Fruit fly (Drosophila melanogaster) whole organism, embryonic: Measurements from ENCODE around the gene Cys.

Experiments used
- Awh ChIP-seq: fragments of 200-800 bp; sonication (Bioruptor generic); IDR thresholded peaks from 2 replicates; pipeline ENCODE4, ENCODE4 v1.3.6; 2022; ENCODE audit warnings: missing biosample characterization, missing genetic modification characterization
- Blimp-1 ChIP-seq: fragments of 200-800 bp; sonication (Bioruptor generic); optimal IDR thresholded peaks from 3 replicates; lab custom pipeline; 2018; ENCODE audit warnings: missing biosample characterization, missing genetic modification characterization, mild to moderate bottlenecking, moderate library complexity, missing genetic modification reagents
- CG10267 ChIP-seq: fragments of 200-800 bp; sonication (Bioruptor generic); optimal IDR thresholded peaks from 2 replicates; lab custom pipeline; 2018; ENCODE audit warnings: missing biosample characterization, mild to moderate bottlenecking, missing genetic modification characterization, moderate library complexity
- CG10274 ChIP-seq: fragments of 200-800 bp; sonication (Bioruptor generic); optimal IDR thresholded peaks from 3 replicates; lab custom pipeline; 2017; ENCODE audit warnings: missing biosample characterization, mild to moderate bottlenecking, missing genetic modification characterization
- CG11504 ChIP-seq: fragments of 200-800 bp; sonication (Bioruptor generic); optimal IDR thresholded peaks from 3 replicates; lab custom pipeline; 2019; ENCODE audit warnings: missing biosample characterization, mild to moderate bottlenecking, missing genetic modification characterization, moderate library complexity
- CG12219 ChIP-seq: fragments of 200-800 bp; sonication (Bioruptor generic); optimal IDR thresholded peaks from 3 replicates; lab custom pipeline; 2018; ENCODE audit warnings: missing biosample characterization, mild to moderate bottlenecking, missing genetic modification characterization
- CG14667 ChIP-seq: fragments of 200-800 bp; sonication (Bioruptor generic); IDR thresholded peaks from 2 replicates; pipeline ENCODE4 v1.3.6; 2022; ENCODE audit warnings: missing biosample characterization, missing genetic modification characterization
- CG15479 ChIP-seq: fragments of 200-800 bp; sonication (Bioruptor generic); optimal IDR thresholded peaks from 3 replicates; lab custom pipeline; 2019; ENCODE audit warnings: missing biosample characterization, mild to moderate bottlenecking, missing genetic modification characterization, moderate library complexity
- CG17359 ChIP-seq: fragments of 200-800 bp; sonication (Bioruptor generic); optimal IDR thresholded peaks from 3 replicates; lab custom pipeline; 2018; ENCODE audit warnings: missing biosample characterization, mild to moderate bottlenecking, missing genetic modification characterization, moderate library complexity
- CG17385 ChIP-seq: fragments of 200-800 bp; sonication (Bioruptor generic); optimal IDR thresholded peaks from 3 replicates; lab custom pipeline; 2018; ENCODE audit warnings: missing biosample characterization, mild to moderate bottlenecking, missing genetic modification characterization
- CG17802 ChIP-seq: fragments of 200-800 bp; sonication (Bioruptor generic); optimal IDR thresholded peaks from 2 replicates; lab custom pipeline; 2018; ENCODE audit warnings: missing biosample characterization, mild to moderate bottlenecking, missing genetic modification characterization, moderate library complexity
- CG31224 ChIP-seq: fragments of 200-800 bp; sonication (Bioruptor generic); IDR thresholded peaks from 2 replicates; pipeline ENCODE4 v1.3.6; 2022; ENCODE audit warnings: missing biosample characterization, missing genetic modification characterization
- CG3281 ChIP-seq: fragments of 200-800 bp; sonication (Bioruptor generic); optimal IDR thresholded peaks from 3 replicates; lab custom pipeline; 2017; ENCODE audit warnings: missing biosample characterization, mild to moderate bottlenecking, missing genetic modification characterization
- CG5245 ChIP-seq: fragments of 200-800 bp; sonication (Bioruptor generic); optimal IDR thresholded peaks from 3 replicates; lab custom pipeline; 2016; ENCODE audit warnings: missing biosample characterization, missing genetic modification characterization
- CG6854 ChIP-seq: fragments of 200-800 bp; sonication (Bioruptor generic); optimal IDR thresholded peaks from 3 replicates; lab custom pipeline; 2017; ENCODE audit warnings: missing biosample characterization, mild to moderate bottlenecking, missing genetic modification characterization
- CG8388 ChIP-seq: fragments of 200-800 bp; sonication (Bioruptor generic); optimal IDR thresholded peaks from 2 replicates; lab custom pipeline; 2019; ENCODE audit warnings: missing biosample characterization, mild to moderate bottlenecking, missing genetic modification characterization, moderate library complexity
- CG8478 ChIP-seq: fragments of >200 bp; optimal IDR thresholded peaks from 2 replicates; lab custom pipeline; 2018
- CG9437 ChIP-seq: fragments of 200-800 bp; sonication (Bioruptor generic); optimal IDR thresholded peaks from 2 replicates; lab custom pipeline; 2018; ENCODE audit warnings: missing biosample characterization, mild to moderate bottlenecking, missing genetic modification characterization
- CG9876 ChIP-seq: fragments of 200-800 bp; sonication (Bioruptor generic); optimal IDR thresholded peaks from 2 replicates; lab custom pipeline; 2016; ENCODE audit warnings: missing biosample characterization, missing genetic modification characterization
- Chrac-16 ChIP-seq: fragments of 200-800 bp; sonication (Bioruptor generic); optimal IDR thresholded peaks from 3 replicates; lab custom pipeline; 2016; ENCODE audit warnings: missing biosample characterization, missing genetic modification characterization
- D19A ChIP-seq: fragments of 200-800 bp; optimal IDR thresholded peaks from 3 replicates; lab custom pipeline; 2019; ENCODE audit warnings: missing biosample characterization, mild to moderate bottlenecking, missing genetic modification characterization, moderate library complexity
- Dp ChIP-seq: fragments of 200-800 bp; sonication (Bioruptor generic); optimal IDR thresholded peaks from 2 replicates; lab custom pipeline; 2018; ENCODE audit warnings: missing biosample characterization, mild to moderate bottlenecking, missing genetic modification characterization, moderate library complexity
- Elba2 ChIP-seq: fragments of 200-800 bp; sonication (Bioruptor generic); optimal IDR thresholded peaks from 3 replicates; lab custom pipeline; 2016; ENCODE audit warnings: missing biosample characterization, missing genetic modification characterization
- Ets97D ChIP-seq: fragments of 200-800 bp; sonication (Bioruptor generic); optimal IDR thresholded peaks from 3 replicates; lab custom pipeline; 2016; ENCODE audit warnings: missing biosample characterization, missing genetic modification characterization
- Fer3 ChIP-seq: fragments of 200-800 bp; sonication (Bioruptor generic); optimal IDR thresholded peaks from 2 replicates; lab custom pipeline; 2018; ENCODE audit warnings: missing biosample characterization, mild to moderate bottlenecking, missing genetic modification characterization, moderate library complexity
- GATAe ChIP-seq: fragments of 200-800 bp; sonication (Bioruptor generic); conservative IDR thresholded peaks from 2 replicates; pipeline ENCODE4 v1.3.6; 2022; ENCODE audit warnings: missing biosample characterization, missing genetic modification characterization
- H2.0 ChIP-seq: fragments of 200-800 bp; sonication (Bioruptor generic); IDR thresholded peaks from 2 replicates; pipeline ENCODE4 v1.3.6; 2022; ENCODE audit warnings: missing biosample characterization, missing genetic modification characterization
- HmgD ChIP-seq: fragments of 200-800 bp; sonication (Bioruptor generic); optimal IDR thresholded peaks from 3 replicates; lab custom pipeline; 2016; ENCODE audit warnings: missing biosample characterization, missing genetic modification characterization
- Lpt ChIP-seq: fragments of >200 bp; optimal IDR thresholded peaks from 2 replicates; lab custom pipeline; 2018; ENCODE audit warnings: missing biosample characterization, missing genetic modification characterization
- Pdp1 ChIP-seq, 2 experiments: fragments of 200-800 bp; sonication (Bioruptor generic); optimal IDR thresholded peaks; 3 replicates each; lab custom pipeline; 2016; ENCODE audit warnings: missing biosample characterization in 2 of 2, missing genetic modification characterization in 2 of 2, mild to moderate bottlenecking in 1 of 2, moderate library complexity in 1 of 2
- Spps ChIP-seq: fragments of 200-800 bp; sonication (Bioruptor generic); optimal IDR thresholded peaks from 2 replicates; lab custom pipeline; 2018; ENCODE audit warnings: missing biosample characterization, mild to moderate bottlenecking, missing genetic modification characterization
- Sry-β ChIP-seq: fragments of 200-800 bp; sonication (Bioruptor generic); optimal IDR thresholded peaks from 2 replicates; lab custom pipeline; 2018; ENCODE audit warnings: missing biosample characterization, mild to moderate bottlenecking, missing genetic modification characterization, moderate library complexity
- Ssrp ChIP-seq: fragments of 200-800 bp; sonication (Bioruptor generic); optimal IDR thresholded peaks from 2 replicates; lab custom pipeline; 2018; ENCODE audit warnings: missing biosample characterization, mild to moderate bottlenecking, missing genetic modification characterization, moderate library complexity
- TFAM ChIP-seq: fragments of 200-800 bp; sonication (Bioruptor generic); optimal IDR thresholded peaks from 2 replicates; lab custom pipeline; 2017; ENCODE audit warnings: missing biosample characterization, missing genetic modification characterization, inconsistent platforms
- Xrp1 ChIP-seq: fragments of 200-800 bp; sonication (Bioruptor generic); IDR thresholded peaks from 2 replicates; pipeline ENCODE4 v1.3.6; 2022; ENCODE audit warnings: missing biosample characterization, missing genetic modification characterization
- ab ChIP-seq: fragments of 200-800 bp; sonication (Bioruptor generic); optimal IDR thresholded peaks from 2 replicates; lab custom pipeline; 2016; ENCODE audit warnings: missing biosample characterization, missing genetic modification characterization
- ash1 ChIP-seq: fragments of 200-800 bp; sonication (Bioruptor generic); optimal IDR thresholded peaks from 2 replicates; lab custom pipeline; 2018; ENCODE audit warnings: missing biosample characterization, mild to moderate bottlenecking, missing genetic modification characterization
- caup ChIP-seq: fragments of 200-800 bp; sonication (Bioruptor generic); optimal IDR thresholded peaks from 3 replicates; lab custom pipeline; 2017; ENCODE audit warnings: missing biosample characterization, mild to moderate bottlenecking, missing genetic modification characterization, moderate library complexity; ENCODE audit not compliant: severe bottlenecking
- ham ChIP-seq: fragments of 200-800 bp; sonication (Bioruptor generic); IDR thresholded peaks from 2 replicates; pipeline ENCODE4 v1.3.6; 2022; ENCODE audit warnings: missing biosample characterization, missing genetic modification characterization
- knrl ChIP-seq: fragments of 200-800 bp; sonication (Bioruptor generic); IDR thresholded peaks from 3 replicates; pipeline ENCODE4 v1.3.6; 2022; ENCODE audit warnings: missing biosample characterization, missing genetic modification characterization; ENCODE audit not compliant: partially characterized antibody
- lmd ChIP-seq: fragments of 200-800 bp; sonication (Bioruptor generic); IDR thresholded peaks from 2 replicates; pipeline ENCODE4 v1.3.6; 2022; ENCODE audit warnings: missing biosample characterization, missing genetic modification characterization
- lola ChIP-seq, 3 experiments: fragments of >200 bp in 2 of 3; fragments of 200-800 bp in 1 of 3; sonication (Bioruptor generic) in 1 of 3; optimal IDR thresholded peaks; 2 replicates each; lab custom pipeline; 2017 to 2019; ENCODE audit warnings: missing biosample characterization in 3 of 3, missing genetic modification characterization in 3 of 3, mild to moderate bottlenecking in 1 of 3, moderate library complexity in 1 of 3
- lov ChIP-seq, 2 experiments: fragments of 200-800 bp in 1 of 2; fragments of >200 bp in 1 of 2; sonication (Bioruptor generic) in 1 of 2; IDR thresholded peaks in 1 of 2; optimal IDR thresholded peaks in 1 of 2; 2 replicates in 1 of 2; 3 replicates in 1 of 2; pipeline versions ENCODE4 v1.3.6 to Lab custom; 2017 to 2022; ENCODE audit warnings: missing biosample characterization in 1 of 2, missing genetic modification characterization in 1 of 2
- onecut ChIP-seq: fragments of 200-800 bp; sonication (Bioruptor generic); IDR thresholded peaks from 2 replicates; pipeline ENCODE4 v1.3.6; 2022; ENCODE audit warnings: missing biosample characterization, missing genetic modification characterization
- phol ChIP-seq: fragments of 200-800 bp; sonication (Bioruptor generic); optimal IDR thresholded peaks from 3 replicates; lab custom pipeline; 2018; ENCODE audit warnings: missing biosample characterization, mild to moderate bottlenecking, missing genetic modification characterization, moderate library complexity
- repo ChIP-seq: fragments of 200-800 bp; sonication (Bioruptor generic); optimal IDR thresholded peaks from 2 replicates; lab custom pipeline; 2016; ENCODE audit warnings: missing biosample characterization, missing genetic modification characterization
- scrt ChIP-seq: fragments of 200-800 bp; sonication (Bioruptor generic); optimal IDR thresholded peaks from 2 replicates; lab custom pipeline; 2018; ENCODE audit warnings: missing biosample characterization, mild to moderate bottlenecking, missing genetic modification characterization, moderate library complexity
- shn ChIP-seq: fragments of 200-800 bp; sonication (Bioruptor generic); optimal IDR thresholded peaks from 3 replicates; lab custom pipeline; 2016; ENCODE audit warnings: missing biosample characterization, missing genetic modification characterization
- usp ChIP-seq: fragments of >200 bp; optimal IDR thresholded peaks from 2 replicates; lab custom pipeline; 2017; ENCODE audit warnings: missing biosample characterization, missing genetic modification characterization

Gene Cys

DNA sequence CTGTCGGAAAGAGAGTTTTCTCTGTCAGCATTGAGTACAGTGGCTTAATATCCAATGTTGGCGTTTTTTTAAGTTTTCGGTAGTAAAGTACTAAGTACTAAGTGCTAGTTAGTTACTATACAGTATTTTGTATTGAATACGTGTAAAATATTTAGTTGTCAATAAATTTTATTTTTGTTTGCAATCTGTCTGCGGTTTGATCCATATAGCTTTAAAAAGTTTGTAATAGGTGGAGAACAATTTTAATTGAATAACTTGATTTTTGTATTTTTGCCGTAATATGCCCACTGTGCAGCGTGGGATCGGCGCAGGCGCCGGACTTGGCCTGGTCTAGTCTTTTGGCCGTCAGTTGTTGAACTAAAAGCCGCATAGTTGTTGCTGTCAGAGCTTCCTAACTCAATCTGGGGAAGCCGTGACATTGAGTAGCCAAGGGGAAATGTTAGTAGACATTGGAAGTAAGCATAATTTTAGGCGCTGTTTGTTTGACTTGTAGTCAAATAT lies 11.0 kb downstream of the Cys start (continued):
- TF ChIP-seq D19A (tag; lab: Kevin White, UChicago), result peak; percentile 90
- peak; percentile 92 for TF ChIP-seq CG9437 (GFP tag; lab: Kevin White, UChicago)
- TF ChIP-seq CG17359 (tag; lab: Kevin White, UChicago), result peak; percentile 92
- TF ChIP-seq Spps (tag; lab: Kevin White, UChicago), result no peak
- TF ChIP-seq CG8388 (GFP tag; lab: Kevin White, UChicago), result peak; percentile 91
- peak; percentile 91 for TF ChIP-seq Ssrp (tag; lab: Kevin White, UChicago)
- no peak for TF ChIP-seq CG15479 (GFP tag; lab: Kevin White, UChicago)
- peak; percentile 92 for TF ChIP-seq scrt (GFP tag; lab: Kevin White, UChicago)
- TF ChIP-seq usp (GFP tag; lab: Kevin White, UChicago), result no peak
- TF ChIP-seq Ets97D (GFP tag; lab: Kevin White, UChicago), result peak; percentile 65
- peak; percentile 96 for TF ChIP-seq CG11504 (tag; lab: Kevin White, UChicago)
- TF ChIP-seq phol (tag; lab: Kevin White, UChicago), result peak; percentile 95
- TF ChIP-seq ash1 (GFP tag; lab: Kevin White, UChicago), result peak; percentile 52
- TF ChIP-seq ham (GFP tag; lab: Robert Waterston, UW), result peak; percentile 68
- 0 out of 3 replicates have a peak, but pooled peaks have one; percentile 31 for TF ChIP-seq knrl
- TF ChIP-seq repo (GFP tag; lab: Kevin White, UChicago), result peak; percentile 87
- TF ChIP-seq GATAe (GFP tag; lab: Robert Waterston, UW), result no peak
- TF ChIP-seq CG9876 (GFP tag; lab: Kevin White, UChicago), result peak; percentile 69
- TF ChIP-seq CG6854, result peak; percentile 93
- TF ChIP-seq Blimp-1 (GFP tag; lab: Kevin White, UChicago), result peak; percentile 89
- TF ChIP-seq shn (GFP tag; lab: Kevin White, UChicago), result peak; percentile 88
- peak; percentile 82 for TF ChIP-seq CG5245
- TF ChIP-seq Chrac-16 (GFP tag; lab: Kevin White, UChicago), result peak; percentile 87
- TF ChIP-seq Fer3, result peak; percentile 91
- TF ChIP-seq Xrp1 (GFP tag; lab: Robert Waterston, UW), result peak; percentile 82
- no peak for TF ChIP-seq Elba2 (GFP tag; lab: Kevin White, UChicago)
- peak; percentile 85 for TF ChIP-seq onecut (GFP tag; lab: Robert Waterston, UW)
- TF ChIP-seq lov (optimal IDR thresholded peaks at IDR 0.05; lab: Kevin White, UChicago), result no peak
- TF ChIP-seq lov (GFP tag; IDR thresholded peaks at IDR 0.05; lab: Robert Waterston, UW), result peak; percentile 63; the same call in 1 of the 3 replicates
- TF ChIP-seq TFAM, result no peak
- no peak for TF ChIP-seq Dp (GFP tag; lab: Kevin White, UChicago)
- TF ChIP-seq lola (GFP tag; optimal IDR thresholded peaks at IDR 0.05; lab: Kevin White, UChicago), result peak in 1 of 3 experiments; percentile 65
- peak; percentile 90 for TF ChIP-seq CG12219 (GFP tag; lab: Kevin White, UChicago)
- peak; percentile 88 for TF ChIP-seq caup (GFP tag; lab: Kevin White, UChicago)
- TF ChIP-seq CG14667, result peak; percentile 74
- TF ChIP-seq CG10274 (GFP tag; lab: Kevin White, UChicago), result peak; percentile 85
- peak; percentile 64 for TF ChIP-seq HmgD (GFP tag; lab: Kevin White, UChicago)
- peak; percentile 50 for TF ChIP-seq ab
- no peak for TF ChIP-seq CG8478 (lab: Kevin White, UChicago)
- TF ChIP-seq CG3281 (GFP tag; lab: Kevin White, UChicago), result peak; percentile 96
- TF ChIP-seq lmd (GFP tag; lab: Robert Waterston, UW), result peak; percentile 89
- peak; percentile 74 for TF ChIP-seq H2.0 (GFP tag; lab: Robert Waterston, UW)
- TF ChIP-seq CG17385, result peak; percentile 89
- peak; percentile 71 for TF ChIP-seq CG17802 (tag; lab: Kevin White, UChicago)
- peak; percentile 82 for TF ChIP-seq Pdp1 (GFP tag; optimal IDR thresholded peaks at IDR 0.05; lab: Kevin White, UChicago)
- peak; percentile 80 for TF ChIP-seq Awh (GFP tag; lab: Robert Waterston, UW)
- TF ChIP-seq Sry-β, result peak; percentile 39
- peak; percentile 84 for TF ChIP-seq CG10267 (tag; lab: Kevin White, UChicago)
- TF ChIP-seq Lpt (GFP tag; lab: Kevin White, UChicago), result no peak
- TF ChIP-seq CG31224 (GFP tag; lab: Robert Waterston, UW), result peak; percentile 69
